Fruit fly (Drosophila melanogaster): Measurements from ENCODE around the gene corn.

DNA sequence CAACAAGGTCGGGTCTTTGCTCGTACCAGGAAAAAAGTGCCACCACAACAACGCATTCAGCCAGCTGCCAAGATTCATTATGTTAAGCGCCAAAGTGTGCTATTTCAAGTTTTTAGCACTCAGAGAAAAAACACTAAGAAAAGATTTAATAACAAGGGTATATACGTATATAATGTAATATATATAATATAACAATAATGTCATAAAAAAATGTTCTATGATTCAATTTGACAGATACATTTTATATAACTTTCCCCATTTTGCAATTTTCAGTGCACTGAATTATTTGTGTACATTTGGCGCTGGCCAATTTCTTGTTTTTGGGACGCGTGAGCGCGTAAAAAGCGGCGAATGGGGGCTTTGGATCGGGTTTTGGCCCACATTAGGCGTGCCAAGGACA lies 33.6 kb upstream of the corn start:
- TF ChIP-seq CG14711 (tag; optimal IDR thresholded peaks at IDR 0.05) (no peak), CG5204 (GFP tag; optimal IDR thresholded peaks at IDR 0.05) (no peak), CG11617 (GFP tag; optimal IDR thresholded peaks at IDR 0.05) (no peak), CG12768 (GFP tag; optimal IDR thresholded peaks at IDR 0.05) (no peak), Hr96 (GFP tag; optimal IDR thresholded peaks at IDR 0.05) (no peak)

All from whole organism, adult.